Worm (Caenorhabditis elegans): Measurements from ENCODE around the gene fdgt-2.

ce11 chrII:8428758-8428946 is 11.2 kb downstream of the fdgt-2 start, which contains the start of gene F14E5.2:
- TF ChIP-seq nhr-77 (tag; optimal IDR thresholded peaks at IDR 0.05) (no peak), ceh-16 (tag; optimal IDR thresholded peaks at IDR 0.05) (no peak), crh-2 (tag; optimal IDR thresholded peaks at IDR 0.05) (no peak), ceh-82 (tag; optimal IDR thresholded peaks at IDR 0.05) (no peak), lin-11 (tag; optimal IDR thresholded peaks at IDR 0.05) (no peak), nhr-25 (tag; optimal IDR thresholded peaks at IDR 0.05) (no peak), zag-1 (tag; optimal IDR thresholded peaks at IDR 0.05) (no peak), ama-1 (optimal IDR thresholded peaks at IDR 0.05) (no peak), F13H6.1 (tag; optimal IDR thresholded peaks at IDR 0.05) (no peak), mab-5 (tag; optimal IDR thresholded peaks at IDR 0.05) (no peak), nhr-10 (tag; optimal IDR thresholded peaks at IDR 0.05) (no peak)

All from whole organism, L2 larva.